Worm (Caenorhabditis elegans) whole organism, early embryonic: Measurements from ENCODE around the gene C08E3.15.
"Not testable (repeated sequence)": the region's sequence is repeated elsewhere in the genome, so short reads cannot be mapped to it uniquely, and the experiment has no call there.

Source experiments
- B0310.2 ChIP-seq: sonication (generic microtip); optimal IDR thresholded peaks from 2 replicates; lab custom pipeline; 2016; ENCODE audit warnings: mild to moderate bottlenecking, missing genetic modification characterization, missing compliant biosample characterization
- F13C5.2 ChIP-seq: sonication (generic microtip); optimal IDR thresholded peaks from 2 replicates; lab custom pipeline; 2017; ENCODE audit warnings: mild to moderate bottlenecking, missing genetic modification characterization, inconsistent platforms, missing compliant biosample characterization
- aly-1 ChIP-seq: sonication (generic microtip); optimal IDR thresholded peaks from 2 replicates; lab custom pipeline; 2016; ENCODE audit warnings: missing genetic modification characterization, missing compliant biosample characterization
- ama-1 ChIP-seq: fragments of 150-350 bp; optimal IDR thresholded peaks from 2 replicates; lab custom pipeline; 2014
- ceh-13 ChIP-seq: fragments of 200-800 bp; sonication (Bioruptor generic); optimal IDR thresholded peaks from 2 replicates; lab custom pipeline; 2018; ENCODE audit warnings: mild to moderate bottlenecking, missing genetic modification characterization, missing compliant biosample characterization
- ceh-36 ChIP-seq: sonication (generic microtip); optimal IDR thresholded peaks from 2 replicates; lab custom pipeline; 2016; ENCODE audit warnings: missing genetic modification characterization, inconsistent platforms, missing compliant biosample characterization
- ets-7 ChIP-seq: sonication (generic microtip); optimal IDR thresholded peaks from 2 replicates; lab custom pipeline; 2016; ENCODE audit warnings: missing genotype, missing genetic modification characterization, missing compliant biosample characterization
- flt-1 ChIP-seq: fragments of 200-800 bp; sonication (Bioruptor generic); IDR thresholded peaks from 2 replicates; pipeline ENCODE4 v1.3.6; 2022; ENCODE audit warnings: missing genetic modification characterization, missing compliant biosample characterization
- hmbx-1 ChIP-seq: sonication (generic microtip); optimal IDR thresholded peaks from 2 replicates; lab custom pipeline; 2016; ENCODE audit warnings: mild to moderate bottlenecking, missing genetic modification characterization, missing compliant biosample characterization
- hmg-4 ChIP-seq: fragments of 200-800 bp; sonication (Bioruptor generic); optimal IDR thresholded peaks from 2 replicates; lab custom pipeline; 2018; ENCODE audit warnings: mild to moderate bottlenecking, missing genetic modification characterization, missing compliant biosample characterization
- hnd-1 ChIP-seq: sonication (generic microtip); optimal IDR thresholded peaks from 2 replicates; lab custom pipeline; 2016; ENCODE audit warnings: missing genetic modification characterization, missing compliant biosample characterization
- pes-1 ChIP-seq: fragments of 200-800 bp; sonication (Bioruptor generic); IDR thresholded peaks from 2 replicates; pipeline ENCODE4 v1.3.6; 2022; ENCODE audit warnings: missing genetic modification reagents, missing genetic modification characterization, missing compliant biosample characterization
- scrt-1 ChIP-seq: fragments of 200-800 bp; sonication (Bioruptor generic); IDR thresholded peaks from 2 replicates; pipeline ENCODE4 v1.3.6; 2022; ENCODE audit warnings: missing genetic modification characterization, missing compliant biosample characterization
- sea-1 ChIP-seq: fragments of 200-800 bp; sonication (Bioruptor generic); conservative IDR thresholded peaks from 2 replicates; pipeline ENCODE4 v1.3.6; 2022; ENCODE audit warnings: missing genetic modification characterization, missing compliant biosample characterization
- tbx-11 ChIP-seq: fragments of 200-800 bp; sonication (Bioruptor generic); IDR thresholded peaks from 2 replicates; pipeline ENCODE4 v1.3.6; 2022; ENCODE audit warnings: missing genetic modification characterization, missing compliant biosample characterization
- tbx-37 ChIP-seq: fragments of 200-800 bp; sonication (Bioruptor generic); conservative IDR thresholded peaks from 2 replicates; pipeline ENCODE4 v1.3.6; 2022; ENCODE audit warnings: missing genetic modification reagents, missing genetic modification characterization, missing compliant biosample characterization
- tra-4 ChIP-seq: sonication (generic microtip); optimal IDR thresholded peaks from 2 replicates; lab custom pipeline; 2017; ENCODE audit warnings: missing genetic modification characterization, missing compliant biosample characterization

Gene C08E3.15

ce11 chrII:1646199-1646598, 18.5 kb upstream of the C08E3.15 start, which contains the start of gene ZC204.17:
Gene ZC204.17 (minus strand): TSS chrII:1646299.
- TF ChIP-seq pes-1 (GFP tag; lab: Robert Waterston, UW), result no peak

- TF ChIP-seq ceh-13 (GFP tag; lab: Kevin White, UChicago) (no peak), sea-1 (no peak), tbx-37 (no peak), aly-1 (tag; lab: Kevin White, UChicago) (no peak), tbx-11 (GFP tag; lab: Robert Waterston, UW) (no peak), tra-4 (no peak), hnd-1 (no peak)
Measured at ce11 chrII:1644777-1645348, 17.2 kb upstream of the C08E3.15 start, which contains the start of gene ZC204.6. Gene ZC204.6 (minus strand): TSS chrII:1644827.

- TF ChIP-seq hmg-4 (GFP tag; lab: Kevin White, UChicago) (no peak), tbx-37 (no peak), ets-7 (tag; lab: Kevin White, UChicago) (no peak), tbx-11 (GFP tag; lab: Robert Waterston, UW) (no peak), sea-1 (no peak), ceh-13 (GFP tag; lab: Kevin White, UChicago) (no peak), ceh-36 (tag; lab: Kevin White, UChicago) (no peak), tra-4 (no peak), hmbx-1 (no peak), B0310.2 (tag; lab: Kevin White, UChicago) (no peak), hnd-1 (no peak), pes-1 (GFP tag; lab: Robert Waterston, UW) (no peak), ama-1 (lab: Kevin White, UChicago) (no peak), scrt-1 (GFP tag; lab: Robert Waterston, UW) (no peak)
Measured at ce11 chrII:1640496-1640895, 12.8 kb upstream of the C08E3.15 start, which contains the start of gene srh-72. Gene srh-72 (minus strand): TSS chrII:1640596.

- not testable (repeated sequence) for TF ChIP-seq hnd-1; pes-1 (GFP tag; lab: Robert Waterston, UW); sea-1
Measured at ce11 chrII:1636392-1636791, 8.7 kb upstream of the C08E3.15 start, which contains the start of gene srg-20. Gene srg-20 (plus strand): TSS chrII:1636692.

ce11 chrII:1635969-1636368, 8.3 kb upstream of the C08E3.15 start:
- no peak for TF ChIP-seq ets-7 (tag; lab: Kevin White, UChicago)
- TF ChIP-seq scrt-1 (GFP tag; lab: Robert Waterston, UW), result no peak
- no peak for TF ChIP-seq F13C5.2
- TF ChIP-seq flt-1 (GFP tag; lab: Robert Waterston, UW), result no peak
- TF ChIP-seq hnd-1, result no peak
- no peak for TF ChIP-seq aly-1 (tag; lab: Kevin White, UChicago)
- no peak for TF ChIP-seq sea-1
- TF ChIP-seq hmbx-1, result no peak
- no peak for TF ChIP-seq ceh-36 (tag; lab: Kevin White, UChicago)
- no peak for TF ChIP-seq B0310.2 (tag; lab: Kevin White, UChicago)
- no peak for TF ChIP-seq ama-1 (lab: Kevin White, UChicago)
- TF ChIP-seq tbx-11 (GFP tag; lab: Robert Waterston, UW), result no peak
- TF ChIP-seq pes-1 (GFP tag; lab: Robert Waterston, UW), result no peak
- TF ChIP-seq tbx-37, result no peak
- TF ChIP-seq tra-4, result no peak
- no peak for TF ChIP-seq ceh-13 (GFP tag; lab: Kevin White, UChicago)
- TF ChIP-seq hmg-4 (GFP tag; lab: Kevin White, UChicago), result no peak

- TF ChIP-seq F13C5.2; hmbx-1; ceh-36 (tag; lab: Kevin White, UChicago): not testable (repeated sequence)
Measured at ce11 chrII:1633490-1633889, 5.8 kb upstream of the C08E3.15 start, which contains the start of gene C08E3.1. Gene C08E3.1 (plus strand): TSS chrII:1633790.

- not testable (repeated sequence) for TF ChIP-seq tra-4; scrt-1 (GFP tag; lab: Robert Waterston, UW); ceh-36 (tag; lab: Kevin White, UChicago)
Measured at ce11 chrII:1632216-1632615, 4.5 kb upstream of the C08E3.15 start, which contains the start of gene C08E3.13. Gene C08E3.13 (minus strand): TSS chrII:1632316.

ce11 chrII:1625666-1626065, 2.0 kb downstream of the C08E3.15 start, which contains the start of gene C08E3.14:
Gene C08E3.14 (plus strand): TSS chrII:1625966.
- TF ChIP-seq ets-7 (tag; lab: Kevin White, UChicago) (no peak), tbx-37 (no peak), sea-1 (no peak), aly-1 (tag; lab: Kevin White, UChicago) (no peak), hnd-1 (no peak), F13C5.2 (no peak), hmbx-1 (no peak), tra-4 (no peak), pes-1 (GFP tag; lab: Robert Waterston, UW) (no peak), B0310.2 (tag; lab: Kevin White, UChicago) (no peak), ama-1 (lab: Kevin White, UChicago) (no peak), ceh-36 (tag; lab: Kevin White, UChicago) (no peak), flt-1 (GFP tag; lab: Robert Waterston, UW) (no peak), ceh-13 (GFP tag; lab: Kevin White, UChicago) (no peak), scrt-1 (GFP tag; lab: Robert Waterston, UW) (no peak), tbx-11 (GFP tag; lab: Robert Waterston, UW) (no peak), hmg-4 (GFP tag; lab: Kevin White, UChicago) (no peak)
